Worm (Caenorhabditis elegans) whole organism, young adult: ENCODE measurements around the gene F10A3.11.

ENCODE experiments used
- T26A5.8 ChIP-seq: sonication (generic microtip); optimal IDR thresholded peaks from 2 replicates; lab custom pipeline; 2016; ENCODE audit warnings: missing genetic modification characterization, missing compliant biosample characterization
- hlh-12 ChIP-seq: sonication (generic microtip); optimal IDR thresholded peaks from 2 replicates; lab custom pipeline; 2016; ENCODE audit warnings: missing genetic modification characterization, missing compliant biosample characterization
- rcor-1 ChIP-seq: fragments of 200-800 bp; sonication (Bioruptor generic); IDR thresholded peaks from 2 replicates; pipeline ENCODE4 v1.3.6; 2022; ENCODE audit warnings: missing genetic modification reagents, missing genetic modification characterization, missing compliant biosample characterization

ce11 chrV:16115381-16115780, 47.1 kb upstream of the F10A3.11 start, which contains the start of gene str-25:
- no peak for TF ChIP-seq rcor-1 (GFP tag; lab: Robert Waterston, UW)
- TF ChIP-seq hlh-12 (tag; lab: Kevin White, UChicago) = no peak
- no peak for TF ChIP-seq T26A5.8
